Worm (Caenorhabditis elegans) whole organism, young adult: Measurements from ENCODE around the gene C49C3.21.

Experiments
- B0019.2 ChIP-seq: fragments of 200-800 bp; sonication (Bioruptor generic); conservative IDR thresholded peaks from 2 replicates; pipeline ENCODE4 v1.3.6; 2022; ENCODE audit warnings: missing genetic modification reagents, missing genetic modification characterization, missing compliant biosample characterization
- B0336.3 ChIP-seq: fragments of 200-800 bp; sonication (Bioruptor generic); IDR thresholded peaks from 2 replicates; pipeline ENCODE4 v1.3.6; 2022; ENCODE audit warnings: missing genetic modification characterization, missing compliant biosample characterization
- F23B12.7 ChIP-seq: sonication (generic microtip); optimal IDR thresholded peaks from 2 replicates; lab custom pipeline; 2017; ENCODE audit warnings: missing genetic modification characterization, mild to moderate bottlenecking, missing compliant biosample characterization, antibody characterized with exemption, moderate library complexity; ENCODE audit not compliant: insufficient read depth
- F37B4.10 ChIP-seq: fragments of 200-800 bp; sonication (Bioruptor generic); IDR thresholded peaks from 2 replicates; pipeline ENCODE4 v1.3.6; 2022; ENCODE audit warnings: missing genetic modification characterization, missing compliant biosample characterization
- F49E8.2 ChIP-seq: sonication (generic microtip); optimal IDR thresholded peaks from 3 replicates; lab custom pipeline; 2017; ENCODE audit warnings: missing genetic modification characterization, mild to moderate bottlenecking, missing compliant biosample characterization, antibody characterized with exemption, moderate library complexity; ENCODE audit not compliant: insufficient read depth
- F52B5.7 ChIP-seq: sonication (generic microtip); optimal IDR thresholded peaks from 2 replicates; lab custom pipeline; 2016; ENCODE audit warnings: mild to moderate bottlenecking, missing genetic modification characterization, missing compliant biosample characterization
- K11D2.4 ChIP-seq: fragments of 200-800 bp; sonication (Bioruptor generic); IDR thresholded peaks from 2 replicates; pipeline ENCODE4 v1.3.6; 2022; ENCODE audit warnings: missing genetic modification reagents, missing genetic modification characterization, missing compliant biosample characterization
- K12H6.12 ChIP-seq: fragments of 200-800 bp; sonication (Bioruptor generic); optimal IDR thresholded peaks from 2 replicates; lab custom pipeline; 2018; ENCODE audit warnings: mild to moderate bottlenecking, missing genetic modification characterization, missing compliant biosample characterization
- T26A5.8 ChIP-seq: sonication (generic microtip); optimal IDR thresholded peaks from 2 replicates; lab custom pipeline; 2016; ENCODE audit warnings: missing genetic modification characterization, missing compliant biosample characterization
- Y79H2A.3 ChIP-seq: fragments of 200-800 bp; sonication (Bioruptor generic); conservative IDR thresholded peaks from 2 replicates; pipeline ENCODE4 v1.3.6; 2022; ENCODE audit warnings: missing genetic modification reagents, missing genetic modification characterization, missing compliant biosample characterization
- Y95B8A.8 ChIP-seq: fragments of 200-800 bp; sonication (Bioruptor generic); IDR thresholded peaks from 2 replicates; pipeline ENCODE4 v1.3.6; 2022; ENCODE audit warnings: missing genetic modification reagents, missing genetic modification characterization, missing compliant biosample characterization
- akir-1 ChIP-seq: fragments of 200-800 bp; sonication (Bioruptor generic); optimal IDR thresholded peaks from 2 replicates; lab custom pipeline; 2018; ENCODE audit warnings: mild to moderate bottlenecking, missing genetic modification characterization, moderate library complexity, missing compliant biosample characterization
- ama-1 ChIP-seq, 3 experiments: fragments of 150-350 bp in 1 of 3; sonication (generic microtip) in 2 of 3; optimal IDR thresholded peaks; 2 replicates each; lab custom pipeline; 2014 to 2018; ENCODE audit warnings: missing biosample characterization in 2 of 3, missing genetic modification characterization in 2 of 3, missing genetic modification reagents in 2 of 3
- aptf-3 ChIP-seq: fragments of 200-800 bp; sonication (Bioruptor generic); IDR thresholded peaks from 2 replicates; pipeline ENCODE4 v1.3.6; 2022; ENCODE audit warnings: missing genetic modification characterization, missing compliant biosample characterization
- attf-3 ChIP-seq: fragments of 200-800 bp; sonication (Bioruptor generic); conservative IDR thresholded peaks from 2 replicates; pipeline ENCODE4 v1.3.6; 2022; ENCODE audit warnings: missing genetic modification reagents, missing genetic modification characterization, missing compliant biosample characterization
- attf-5 ChIP-seq: fragments of 200-800 bp; sonication (Bioruptor generic); optimal IDR thresholded peaks from 2 replicates; lab custom pipeline; 2018; ENCODE audit warnings: mild to moderate bottlenecking, missing genetic modification characterization, missing compliant biosample characterization
- cebp-2 ChIP-seq: fragments of 200-800 bp; sonication (Bioruptor generic); IDR thresholded peaks from 2 replicates; pipeline ENCODE4 v1.3.6; 2022; ENCODE audit warnings: missing genetic modification characterization, missing compliant biosample characterization
- ceh-27 ChIP-seq: fragments of 200-800 bp; sonication (Bioruptor generic); optimal IDR thresholded peaks from 2 replicates; lab custom pipeline; 2018; ENCODE audit warnings: mild to moderate bottlenecking, missing genetic modification characterization, moderate library complexity, missing compliant biosample characterization
- ceh-58 ChIP-seq: fragments of 200-800 bp; sonication (Bioruptor generic); IDR thresholded peaks from 2 replicates; pipeline ENCODE4 v1.3.6; 2022; ENCODE audit warnings: missing genetic modification characterization, missing compliant biosample characterization
- ceh-79 ChIP-seq: sonication (generic microtip); optimal IDR thresholded peaks from 2 replicates; lab custom pipeline; 2017; ENCODE audit warnings: mild to moderate bottlenecking, missing genetic modification characterization, missing compliant biosample characterization
- die-1 ChIP-seq: sonication (generic microtip); optimal IDR thresholded peaks from 2 replicates; lab custom pipeline; 2016; ENCODE audit warnings: missing genotype, mild to moderate bottlenecking, missing genetic modification characterization, missing compliant biosample characterization
- dox-1 ChIP-seq: fragments of 200-800 bp; sonication (Bioruptor generic); IDR thresholded peaks from 2 replicates; pipeline ENCODE4 v1.3.6; 2022; ENCODE audit warnings: missing genetic modification reagents, missing genetic modification characterization, missing compliant biosample characterization
- dpff-1 ChIP-seq: sonication (generic microtip); optimal IDR thresholded peaks from 2 replicates; lab custom pipeline; 2017; ENCODE audit warnings: mild to moderate bottlenecking, missing genetic modification characterization, missing compliant biosample characterization
- dpl-1 ChIP-seq: fragments of 150-350 bp; optimal IDR thresholded peaks from 2 replicates; lab custom pipeline; 2014; ENCODE audit warnings: missing biosample characterization, missing genetic modification reagents, missing genetic modification characterization
- egrh-3 ChIP-seq: fragments of 200-800 bp; sonication (Bioruptor generic); IDR thresholded peaks from 2 replicates; pipeline ENCODE4 v1.3.6; 2022; ENCODE audit warnings: missing genetic modification reagents, missing genetic modification characterization, missing compliant biosample characterization
- fkh-3 ChIP-seq: sonication (generic microtip); optimal IDR thresholded peaks from 2 replicates; lab custom pipeline; 2016; ENCODE audit warnings: mild to moderate bottlenecking, missing genetic modification characterization, missing compliant biosample characterization
- gei-17 ChIP-seq: fragments of 200-800 bp; sonication (Bioruptor generic); optimal IDR thresholded peaks from 2 replicates; lab custom pipeline; 2018; ENCODE audit warnings: mild to moderate bottlenecking, missing genetic modification characterization, missing compliant biosample characterization
- him-1 ChIP-seq: sonication (generic microtip); optimal IDR thresholded peaks from 2 replicates; lab custom pipeline; 2016; ENCODE audit warnings: missing genotype, missing genetic modification reagents, missing genetic modification characterization, missing compliant biosample characterization
- hmg-1.2 ChIP-seq: fragments of 200-800 bp; sonication (Bioruptor generic); IDR thresholded peaks from 2 replicates; pipeline ENCODE4 v1.3.6; 2022; ENCODE audit warnings: missing genetic modification reagents, missing genetic modification characterization, missing compliant biosample characterization
- lir-1 ChIP-seq: fragments of 200-800 bp; sonication (Bioruptor generic); conservative IDR thresholded peaks from 2 replicates; pipeline ENCODE4 v1.3.6; 2022; ENCODE audit warnings: missing genetic modification reagents, missing genetic modification characterization, missing compliant biosample characterization
- madf-6 ChIP-seq: fragments of 200-800 bp; sonication (Bioruptor generic); IDR thresholded peaks from 2 replicates; pipeline ENCODE4 v1.3.6; 2022; ENCODE audit warnings: missing genetic modification reagents, missing genetic modification characterization, missing compliant biosample characterization
- mcd-1 ChIP-seq: fragments of 200-800 bp; sonication (Bioruptor generic); IDR thresholded peaks from 2 replicates; pipeline ENCODE4 v1.3.6; 2022; ENCODE audit warnings: missing genetic modification reagents, missing genetic modification characterization, missing compliant biosample characterization
- mel-28 ChIP-seq: sonication (generic microtip); optimal IDR thresholded peaks from 2 replicates; lab custom pipeline; 2016; ENCODE audit warnings: borderline replicate concordance, mild to moderate bottlenecking, missing genetic modification characterization, missing compliant biosample characterization
- mes-4 ChIP-seq: sonication (generic microtip); optimal IDR thresholded peaks from 2 replicates; lab custom pipeline; 2016; ENCODE audit warnings: missing genotype, missing genetic modification characterization, missing compliant biosample characterization
- sea-2 ChIP-seq: fragments of 200-800 bp; sonication (Bioruptor generic); IDR thresholded peaks from 2 replicates; pipeline ENCODE4 v1.3.6; 2022; ENCODE audit warnings: missing genetic modification characterization, missing compliant biosample characterization
- snpc-1.1 ChIP-seq: sonication (generic microtip); optimal IDR thresholded peaks from 2 replicates; lab custom pipeline; 2017; ENCODE audit warnings: missing genetic modification characterization, mild to moderate bottlenecking, missing compliant biosample characterization, antibody characterized with exemption, moderate library complexity, missing genotype, missing genetic modification reagents; ENCODE audit not compliant: insufficient read depth
- snpc-1.3 ChIP-seq: sonication (generic microtip); optimal IDR thresholded peaks from 2 replicates; lab custom pipeline; 2017; ENCODE audit warnings: missing genetic modification characterization, mild to moderate bottlenecking, missing compliant biosample characterization, antibody characterized with exemption, moderate library complexity, missing genotype, missing genetic modification reagents; ENCODE audit not compliant: insufficient read depth
- snpc-3.4 ChIP-seq: sonication (generic microtip); optimal IDR thresholded peaks from 2 replicates; lab custom pipeline; 2017; ENCODE audit warnings: missing genetic modification characterization, mild to moderate bottlenecking, missing compliant biosample characterization, antibody characterized with exemption, moderate library complexity, missing genotype, missing genetic modification reagents
- snpc-4 ChIP-seq, 5 experiments: fragments of 150-350 bp in 1 of 5; sonication (generic microtip) in 4 of 5; optimal IDR thresholded peaks; 2 replicates each; lab custom pipeline; 2014 to 2018; ENCODE audit warnings: missing genetic modification characterization in 5 of 5, missing biosample characterization in 3 of 5, antibody characterized with exemption in 2 of 5, mild to moderate bottlenecking in 2 of 5, missing compliant biosample characterization in 2 of 5, missing genotype in 2 of 5, moderate library complexity in 2 of 5, missing genetic modification reagents in 1 of 5
- tlf-1 ChIP-seq: fragments of 200-800 bp; sonication (Bioruptor generic); optimal IDR thresholded peaks from 2 replicates; lab custom pipeline; 2018; ENCODE audit warnings: mild to moderate bottlenecking, missing genetic modification characterization, missing compliant biosample characterization
- xnd-1 ChIP-seq: sonication (generic microtip); optimal IDR thresholded peaks from 2 replicates; lab custom pipeline; 2016; ENCODE audit warnings: missing genotype, missing genetic modification reagents, missing genetic modification characterization, missing compliant biosample characterization
- ztf-22 ChIP-seq: fragments of 200-800 bp; sonication (Bioruptor generic); optimal IDR thresholded peaks from 2 replicates; lab custom pipeline; 2018; ENCODE audit warnings: mild to moderate bottlenecking, missing genetic modification characterization, moderate library complexity, missing compliant biosample characterization
- ztf-26 ChIP-seq: sonication (generic microtip); optimal IDR thresholded peaks from 2 replicates; lab custom pipeline; 2017; ENCODE audit warnings: missing genetic modification characterization, missing compliant biosample characterization
- ztf-28 ChIP-seq: fragments of 200-800 bp; sonication (Bioruptor generic); IDR thresholded peaks from 2 replicates; pipeline ENCODE4 v1.3.6; 2022; ENCODE audit warnings: missing genetic modification reagents, missing genetic modification characterization, missing compliant biosample characterization

The C49C3.21 gene

ce11 chrIV:17332261-17332660, 10.5 kb upstream of the C49C3.21 start, which contains the start of gene C49C3.7:
TSS of gene C49C3.7 (plus strand) at chrIV:17332561.
- TF ChIP-seq snpc-4 (GFP tag; optimal IDR thresholded peaks at IDR 0.05; lab: Kevin White, UChicago): no peak
- peak in 1 of 4 experiments; percentile 50 for TF ChIP-seq snpc-4 (tag; optimal IDR thresholded peaks at IDR 0.05; lab: Kevin White, UChicago)
- no peak for TF ChIP-seq akir-1

ce11 chrIV:17333542-17334281, 9.1 kb upstream of the C49C3.21 start, which contains the start of gene C49C3.15:
TSS of gene C49C3.15 (plus strand) at chrIV:17334231.
- TF ChIP-seq sea-2 (GFP tag; lab: Robert Waterston, UW) (no peak), T26A5.8 (tag; lab: Kevin White, UChicago) (no peak), F37B4.10 (GFP tag; lab: Robert Waterston, UW) (no peak), mes-4 (tag; lab: Kevin White, UChicago) (no peak), K12H6.12 (tag; lab: Kevin White, UChicago) (no peak), ztf-26 (tag; lab: Kevin White, UChicago) (no peak), snpc-1.1 (no peak), ztf-28 (GFP tag; lab: Robert Waterston, UW) (no peak), Y79H2A.3 (no peak), F49E8.2 (no peak), snpc-4 (GFP tag; optimal IDR thresholded peaks at IDR 0.05; lab: Kevin White, UChicago) (no peak), snpc-4 (tag; optimal IDR thresholded peaks at IDR 0.05; lab: Kevin White, UChicago) (peak in 1 of 4 experiments; percentile 52), tlf-1 (GFP tag; lab: Kevin White, UChicago) (no peak), mcd-1 (GFP tag; lab: Robert Waterston, UW) (0 out of 2 replicates have a peak, but pooled peaks have one; percentile 11), F52B5.7 (tag; lab: Kevin White, UChicago) (no peak), cebp-2 (no peak), ama-1 (optimal IDR thresholded peaks at IDR 0.05; lab: Kevin White, UChicago) (no peak), ama-1 (GFP tag; optimal IDR thresholded peaks at IDR 0.05; lab: Kevin White, UChicago) (peak in 1 of 2 experiments; percentile 21), fkh-3 (no peak), die-1 (tag; lab: Kevin White, UChicago) (no peak), ceh-27 (GFP tag; lab: Kevin White, UChicago) (no peak), attf-5 (GFP tag; lab: Kevin White, UChicago) (peak; percentile 71), Y95B8A.8 (GFP tag; lab: Robert Waterston, UW) (no peak), egrh-3 (GFP tag; lab: Robert Waterston, UW) (no peak), aptf-3 (GFP tag; lab: Robert Waterston, UW) (no peak), F23B12.7 (tag; lab: Kevin White, UChicago) (peak; percentile 20), ceh-79 (tag; lab: Kevin White, UChicago) (no peak), ztf-22 (GFP tag; lab: Kevin White, UChicago) (no peak), snpc-1.3 (tag; lab: Kevin White, UChicago) (no peak), xnd-1 (tag; lab: Kevin White, UChicago) (no peak), B0019.2 (GFP tag; lab: Robert Waterston, UW) (no peak), hmg-1.2 (peak; percentile 51; the same call in 1 of the 2 replicates), dpl-1 (GFP tag; lab: Kevin White, UChicago) (no peak), mel-28 (tag; lab: Kevin White, UChicago) (no peak), snpc-3.4 (tag; lab: Kevin White, UChicago) (no peak), madf-6 (no peak), ceh-58 (no peak), him-1 (no peak), B0336.3 (no peak), gei-17 (GFP tag; lab: Kevin White, UChicago) (no peak), dpff-1 (no peak), lir-1 (GFP tag; lab: Robert Waterston, UW) (no peak), dox-1 (no peak), attf-3 (no peak), K11D2.4 (GFP tag; lab: Robert Waterston, UW) (no peak)
